Fruit fly (Drosophila melanogaster): ENCODE measurements around the gene Ms.
A peak's percentile ranks its signal among the peaks of the same experiment; 100 is the strongest.

Gene Ms

DNA sequence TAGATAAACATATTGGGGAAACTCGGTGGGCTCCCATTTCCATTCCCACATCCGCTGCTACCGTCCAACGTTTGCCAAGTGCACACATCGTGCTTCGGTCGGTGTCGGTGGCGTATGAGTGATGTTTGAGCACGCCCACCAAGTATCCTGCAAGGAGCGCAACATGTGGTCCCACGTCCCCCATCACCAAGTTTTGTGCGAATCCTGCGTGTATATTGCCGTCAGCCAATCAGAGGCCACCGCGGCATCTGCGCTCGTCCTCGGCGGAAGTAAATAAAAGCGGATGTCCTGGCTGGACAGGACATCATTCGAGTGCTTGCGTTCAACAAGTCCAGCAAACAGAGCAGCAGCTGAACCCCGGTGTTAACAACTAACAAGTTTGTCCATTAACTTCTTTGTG, at the start of gene Ms:
Gene Ms, plus strand, starts transcription at position 301 of the 400 bp plus-strand sequence.
- no peak for TF ChIP-seq CG3919 (GFP tag; optimal IDR thresholded peaks at IDR 0.05)
- no peak for TF ChIP-seq Sox14 (GFP tag; optimal IDR thresholded peaks at IDR 0.05)
- TF ChIP-seq Eip75B (GFP tag; optimal IDR thresholded peaks at IDR 0.05), result no peak
- TF ChIP-seq fd85E (GFP tag; optimal IDR thresholded peaks at IDR 0.05), result no peak
- TF ChIP-seq salr (GFP tag; optimal IDR thresholded peaks at IDR 0.05), result no peak
- no peak for TF ChIP-seq Hr38 (GFP tag; optimal IDR thresholded peaks at IDR 0.05)

DNA sequence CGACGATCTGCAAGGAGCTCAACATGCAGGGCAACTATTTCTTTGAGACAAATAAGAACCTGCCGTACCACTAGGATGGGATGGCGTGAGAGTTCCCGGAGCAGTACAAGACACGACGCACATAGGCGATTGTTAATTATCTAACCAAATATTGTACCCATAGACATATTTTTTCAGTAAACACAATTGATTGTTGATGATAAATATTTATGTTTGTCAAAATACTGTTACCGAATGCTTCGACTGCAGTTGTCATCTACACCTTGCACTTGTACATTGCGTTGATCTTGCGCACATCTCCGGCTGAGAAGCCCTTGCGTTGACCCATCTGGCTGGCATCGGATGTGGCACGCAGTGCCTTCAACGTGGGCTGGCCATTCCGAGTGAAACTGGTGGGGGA, 48.2 kb upstream of the Ms start:
- peak; percentile 50 for TF ChIP-seq fkh (GFP tag; optimal IDR thresholded peaks at IDR 0.05)
- TF ChIP-seq lz (GFP tag; optimal IDR thresholded peaks at IDR 0.05), result no peak

DNA sequence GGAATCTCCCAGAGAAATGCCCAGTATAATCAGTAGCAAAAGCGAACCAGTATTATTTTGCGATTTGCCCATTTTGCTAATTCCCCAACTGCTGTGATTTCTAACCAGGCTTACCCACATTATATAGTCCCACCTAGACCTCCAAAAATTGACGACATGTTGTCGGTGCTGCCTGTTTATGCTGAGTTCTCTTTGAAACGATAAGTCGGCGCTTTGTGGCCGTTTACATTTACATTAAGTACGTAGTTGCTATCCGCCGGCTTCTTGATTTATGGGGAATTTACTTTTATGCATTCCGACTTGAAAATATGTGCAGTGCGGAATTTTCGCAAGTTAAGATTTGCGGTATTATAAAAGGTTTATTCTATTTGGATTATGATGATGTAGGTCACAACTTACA, 47.1 kb upstream of the Ms start, which contains the start of gene CG5715:
Gene CG5715, minus strand, starts transcription at position 101 of the 400 bp plus-strand sequence.
- no peak for TF ChIP-seq Sox14 (GFP tag; optimal IDR thresholded peaks at IDR 0.05)
- no peak for TF ChIP-seq CG34406 (GFP tag; optimal IDR thresholded peaks at IDR 0.05)
- TF ChIP-seq CG8632 (GFP tag; optimal IDR thresholded peaks at IDR 0.05), result no peak
- no peak for TF ChIP-seq CG6792 (GFP tag; optimal IDR thresholded peaks at IDR 0.05)
- TF ChIP-seq vri (GFP tag; optimal IDR thresholded peaks at IDR 0.05), result no peak
- no peak for TF ChIP-seq Hr4 (GFP tag; optimal IDR thresholded peaks at IDR 0.05)
- no peak for TF ChIP-seq acj6 (GFP tag; optimal IDR thresholded peaks at IDR 0.05)
- no peak for TF ChIP-seq CG6276 (GFP tag; optimal IDR thresholded peaks at IDR 0.05)

DNA sequence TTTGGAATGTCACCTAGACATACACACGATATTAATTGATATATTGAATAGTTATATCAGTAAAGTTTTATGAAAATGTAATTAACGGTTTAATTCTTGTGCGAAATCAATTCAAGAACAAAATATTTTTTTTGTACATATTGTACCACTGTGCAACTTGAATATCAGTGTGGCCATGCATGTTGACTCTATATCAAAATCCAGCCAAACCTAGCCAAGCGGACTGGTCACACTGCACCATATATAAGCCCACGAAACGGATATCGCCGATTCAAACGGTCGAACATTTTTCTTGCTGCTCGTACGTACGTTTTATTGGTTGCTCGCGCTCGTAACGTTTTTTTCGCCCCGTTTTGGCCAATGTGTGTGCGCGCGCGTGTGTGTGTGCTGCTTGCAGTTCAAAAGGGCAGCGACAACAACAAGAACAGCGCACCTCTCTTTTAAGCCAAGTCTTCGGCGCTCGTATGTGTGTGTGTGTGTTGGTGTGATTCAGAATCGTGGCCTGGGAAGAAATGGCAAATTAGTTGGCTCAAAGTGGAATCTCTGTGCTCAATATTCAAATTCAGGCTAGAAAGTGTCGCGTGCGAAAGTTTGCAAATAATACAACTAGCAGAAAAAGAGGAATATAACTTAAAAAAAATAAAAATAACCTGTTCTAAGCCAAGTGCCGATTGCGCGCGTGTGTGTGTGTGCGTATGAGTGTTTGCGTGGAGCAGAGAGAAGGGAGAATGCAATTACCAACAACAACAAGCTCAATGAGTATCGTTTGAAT, 46.4 kb upstream of the Ms start, which contains the start of gene crb:
Gene crb, plus strand, starts transcription at position 295 of the 772 bp plus-strand sequence.
- TF ChIP-seq Sox15 (GFP tag; optimal IDR thresholded peaks at IDR 0.05) (no peak), CG3919 (GFP tag; optimal IDR thresholded peaks at IDR 0.05) (peak; percentile 52), eg (GFP tag; IDR thresholded peaks at IDR 0.05) (peak; percentile 50; the same call in 1 of the 3 replicates), CG11762 (GFP tag; optimal IDR thresholded peaks at IDR 0.05; ENCODE audit: insufficient read depth) (peak; percentile 7), CG15336 (GFP tag; IDR thresholded peaks at IDR 0.05) (no peak), CG8119 (GFP tag; IDR thresholded peaks at IDR 0.05) (no peak), CG7368 (GFP tag; optimal IDR thresholded peaks at IDR 0.05) (no peak), fd85E (GFP tag; optimal IDR thresholded peaks at IDR 0.05) (no peak), CG32006 (GFP tag; optimal IDR thresholded peaks at IDR 0.05) (peak; percentile 27), CG11294 (GFP tag; IDR thresholded peaks at IDR 0.05) (no peak), vri (GFP tag; optimal IDR thresholded peaks at IDR 0.05) (peak; percentile 69), CG6808 (GFP tag; optimal IDR thresholded peaks at IDR 0.05) (no peak), topi (GFP tag; optimal IDR thresholded peaks at IDR 0.05) (peak; percentile 35), Lpt (GFP tag; optimal IDR thresholded peaks at IDR 0.05) (no peak), pdm3 (GFP tag; optimal IDR thresholded peaks at IDR 0.05) (peak; percentile 42), Blimp-1 (GFP tag; optimal IDR thresholded peaks at IDR 0.05) (no peak), CG1621 (tag; optimal IDR thresholded peaks at IDR 0.05) (peak; percentile 40), net (GFP tag; optimal IDR thresholded peaks at IDR 0.05) (peak; percentile 44), CG6276 (GFP tag; optimal IDR thresholded peaks at IDR 0.05) (no peak), Ets21C (GFP tag; optimal IDR thresholded peaks at IDR 0.05) (peak; percentile 38), lz (GFP tag; optimal IDR thresholded peaks at IDR 0.05) (peak; percentile 67), spab (GFP tag; optimal IDR thresholded peaks at IDR 0.05) (no peak), CG8632 (GFP tag; optimal IDR thresholded peaks at IDR 0.05) (peak; percentile 1), CG8319 (GFP tag; optimal IDR thresholded peaks at IDR 0.05) (no peak), Hr4 (GFP tag; optimal IDR thresholded peaks at IDR 0.05) (peak; percentile 50), fkh (GFP tag; optimal IDR thresholded peaks at IDR 0.05) (peak; percentile 45), CG6163 (GFP tag; IDR thresholded peaks at IDR 0.05) (peak; percentile 37; the same call in 1 of the 3 replicates), Smox (GFP tag; optimal IDR thresholded peaks at IDR 0.05) (no peak), dsx (GFP tag; optimal IDR thresholded peaks at IDR 0.05; ENCODE audit: poor library complexity, severe bottlenecking) (peak; percentile 30), Gug (GFP tag; IDR thresholded peaks at IDR 0.05) (no peak), cyc (GFP tag; optimal IDR thresholded peaks at IDR 0.05) (peak; percentile 40), Sox102F (GFP tag; optimal IDR thresholded peaks at IDR 0.05) (peak; percentile 71), achi (GFP tag; optimal IDR thresholded peaks at IDR 0.05) (peak; percentile 27), acj6 (GFP tag; optimal IDR thresholded peaks at IDR 0.05) (peak; percentile 41), CG6792 (GFP tag; optimal IDR thresholded peaks at IDR 0.05) (peak; percentile 25), esn (GFP tag; optimal IDR thresholded peaks at IDR 0.05) (peak; percentile 68), salr (GFP tag; optimal IDR thresholded peaks at IDR 0.05) (no peak), CG34406 (GFP tag; optimal IDR thresholded peaks at IDR 0.05) (peak; percentile 33), dac (GFP tag; optimal IDR thresholded peaks at IDR 0.05) (no peak)

Measured in whole organism, prepupa.